Fruit fly (Drosophila melanogaster): ENCODE measurements around the gene CG7016.

CG7016 gene

dm6 chr3R:24845148-24845547 is 17.6 kb upstream of the CG7016 start:
- no peak for TF ChIP-seq psq (optimal IDR thresholded peaks at IDR 0.05)

DNA sequence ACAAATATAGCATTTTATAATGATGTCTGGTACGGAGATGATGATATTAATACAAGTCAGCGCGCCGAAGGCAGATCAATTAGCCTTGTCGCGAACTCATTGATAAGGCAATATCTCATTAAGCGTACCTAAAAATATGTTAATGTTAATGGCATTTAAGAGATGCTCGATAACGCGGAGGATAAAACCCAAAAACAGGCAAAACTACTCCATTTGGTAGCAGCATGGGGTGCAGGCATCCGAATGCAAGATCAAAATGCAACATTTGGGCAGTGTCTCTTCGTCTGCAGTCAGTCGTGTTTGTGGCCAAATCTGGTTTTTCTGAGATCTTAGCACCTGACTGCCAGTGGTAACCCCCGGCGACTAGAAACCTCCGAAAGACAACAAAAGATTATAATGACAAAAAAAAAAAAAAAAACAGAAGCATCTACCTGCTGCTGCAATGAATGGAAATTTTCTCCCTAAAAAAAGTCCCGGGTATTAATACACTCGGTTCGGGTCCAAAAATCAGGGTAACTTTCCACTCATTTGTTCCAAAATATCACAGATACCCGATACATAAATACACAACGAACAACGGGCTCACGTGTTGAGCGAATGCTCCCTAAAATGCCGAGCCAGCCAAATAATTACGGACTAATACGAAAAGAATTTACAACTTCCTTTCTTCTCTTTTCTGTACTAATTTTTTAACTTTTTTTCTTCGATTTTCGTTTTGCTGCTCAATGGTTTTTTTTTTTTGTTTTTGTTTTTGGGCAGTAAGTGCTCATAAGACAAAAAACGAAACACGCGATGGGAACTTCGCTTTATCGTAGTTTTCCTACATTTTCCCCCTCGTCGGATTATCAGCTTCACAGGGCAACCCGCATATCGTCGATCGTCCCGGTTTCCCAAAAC is 16.5 kb upstream of the CG7016 start:
- TF ChIP-seq insv (optimal IDR thresholded peaks at IDR 0.05) = no peak
- TF ChIP-seq Myc (optimal IDR thresholded peaks at IDR 0.05) = no peak

- TF ChIP-seq Sin3A (optimal IDR thresholded peaks at IDR 0.05) (no peak), insv (optimal IDR thresholded peaks at IDR 0.05) (no peak), psq (optimal IDR thresholded peaks at IDR 0.05) (no peak), ttk (optimal IDR thresholded peaks at IDR 0.05) (no peak)
Measured at dm6 chr3R:24850420-24850819, 12.3 kb upstream of the CG7016 start, which contains the start of gene CG7006. TSS of gene CG7006 (plus strand) at chr3R:24850627.

dm6 chr3R:24851429-24851828 is 11.3 kb upstream of the CG7016 start, which contains the start of gene Nct:
TSS of gene Nct (plus strand) at chr3R:24851601.
- no peak for TF ChIP-seq insv (optimal IDR thresholded peaks at IDR 0.05)
- no peak for TF ChIP-seq Myc (optimal IDR thresholded peaks at IDR 0.05)
- TF ChIP-seq ttk (optimal IDR thresholded peaks at IDR 0.05) = no peak
- TF ChIP-seq psq (optimal IDR thresholded peaks at IDR 0.05) = no peak
- TF ChIP-seq h (optimal IDR thresholded peaks at IDR 0.05) = no peak
- TF ChIP-seq Sin3A (optimal IDR thresholded peaks at IDR 0.05) = no peak

dm6 chr3R:24856143-24856542 is 6.6 kb upstream of the CG7016 start, which contains the start of gene HDAC11:
TSS of gene HDAC11 (minus strand) at chr3R:24856243.
- TF ChIP-seq ttk (optimal IDR thresholded peaks at IDR 0.05) (no peak), psq (optimal IDR thresholded peaks at IDR 0.05) (no peak), insv (optimal IDR thresholded peaks at IDR 0.05) (no peak), Sin3A (optimal IDR thresholded peaks at IDR 0.05) (no peak), Myc (optimal IDR thresholded peaks at IDR 0.05) (no peak), h (optimal IDR thresholded peaks at IDR 0.05) (no peak)

DNA sequence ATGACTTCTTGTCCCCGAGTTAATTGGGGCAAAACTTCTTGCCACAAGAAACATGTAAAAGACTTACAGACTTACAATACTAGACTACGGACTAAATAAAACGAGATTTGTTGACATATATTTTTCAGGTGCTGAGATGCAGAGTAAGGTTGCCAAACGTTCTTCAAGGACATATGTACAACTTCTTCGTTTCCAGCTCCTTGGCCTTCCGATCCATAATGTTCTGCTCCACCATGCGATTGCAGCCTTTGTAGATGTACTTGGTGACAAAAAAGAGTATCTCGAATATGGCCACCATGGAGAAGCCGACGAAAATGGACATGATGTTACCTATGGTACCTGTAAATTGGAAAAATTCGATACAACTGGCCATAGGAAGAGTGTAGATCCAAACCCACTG is 5.3 kb upstream of the CG7016 start, which contains the start of gene CAH4:
CAH4 (minus strand) TSS at position 101 of the 400 bp plus-strand sequence.
- TF ChIP-seq Sin3A (optimal IDR thresholded peaks at IDR 0.05) (no peak), ttk (optimal IDR thresholded peaks at IDR 0.05) (no peak), h (optimal IDR thresholded peaks at IDR 0.05) (no peak), Myc (optimal IDR thresholded peaks at IDR 0.05) (no peak), psq (optimal IDR thresholded peaks at IDR 0.05) (no peak), insv (optimal IDR thresholded peaks at IDR 0.05) (no peak)

dm6 chr3R:24859701-24860100 is 3.0 kb upstream of the CG7016 start, which contains the start of gene ppk22:
TSS of gene ppk22 (minus strand) at chr3R:24859801.
- TF ChIP-seq ttk (optimal IDR thresholded peaks at IDR 0.05) = no peak
- TF ChIP-seq h (optimal IDR thresholded peaks at IDR 0.05) = no peak
- no peak for TF ChIP-seq Myc (optimal IDR thresholded peaks at IDR 0.05)
- no peak for TF ChIP-seq insv (optimal IDR thresholded peaks at IDR 0.05)
- no peak for TF ChIP-seq Sin3A (optimal IDR thresholded peaks at IDR 0.05)
- TF ChIP-seq psq (optimal IDR thresholded peaks at IDR 0.05) = no peak

DNA sequence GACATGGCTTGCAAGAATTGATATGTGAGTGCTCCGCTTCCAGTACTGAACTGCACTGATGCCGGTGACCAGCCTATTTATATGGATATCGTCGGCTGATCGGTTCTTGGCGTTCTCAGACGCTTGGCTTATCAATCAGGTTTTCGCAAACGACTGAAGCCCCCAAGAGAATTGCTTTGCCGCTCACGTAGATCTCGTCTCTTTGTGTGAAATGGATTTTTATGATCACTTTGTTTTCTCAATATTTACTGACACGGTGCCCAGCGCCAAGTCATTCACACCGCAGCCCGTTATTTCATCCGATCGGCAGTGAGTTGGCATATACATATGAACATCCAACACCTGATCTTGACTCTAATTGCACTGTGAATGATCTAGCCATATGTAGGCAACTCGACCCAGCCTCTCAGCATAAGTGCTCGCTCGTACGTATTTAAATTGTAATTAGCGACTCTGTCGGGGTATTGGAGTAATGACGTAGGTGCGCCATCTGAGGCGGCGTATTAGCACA is 2.4 kb upstream of the CG7016 start, which contains the start of gene CG13639:
CG13639 (minus strand) TSS at position 51 of the 511 bp plus-strand sequence.
- no peak for TF ChIP-seq Sin3A (optimal IDR thresholded peaks at IDR 0.05)
- no peak for TF ChIP-seq h (optimal IDR thresholded peaks at IDR 0.05)
- no peak for TF ChIP-seq ttk (optimal IDR thresholded peaks at IDR 0.05)
- no peak for TF ChIP-seq psq (optimal IDR thresholded peaks at IDR 0.05)
- TF ChIP-seq insv (optimal IDR thresholded peaks at IDR 0.05) = no peak
- no peak for TF ChIP-seq Myc (optimal IDR thresholded peaks at IDR 0.05)

DNA sequence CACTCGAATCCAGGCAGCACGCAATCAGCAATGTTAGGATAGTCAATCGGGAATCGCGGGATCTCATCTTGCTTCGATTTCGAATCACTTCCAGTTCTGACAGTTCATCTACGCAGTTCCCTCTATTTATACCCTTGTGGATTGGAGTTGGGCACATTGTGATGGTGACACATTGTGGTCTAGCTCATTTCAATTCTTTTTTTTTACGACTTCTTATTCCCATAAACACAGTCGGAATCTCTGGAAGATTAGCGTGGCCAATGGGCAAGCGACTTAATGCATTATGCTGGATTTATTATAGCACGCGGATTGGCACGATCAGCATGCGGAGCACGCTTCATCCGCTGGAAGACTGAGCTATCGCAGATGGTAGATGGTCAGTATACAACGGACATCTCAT is 666 bp upstream of the CG7016 start, which contains the start of gene CG13640:
CG13640 (minus strand) TSS at position 101 of the 400 bp plus-strand sequence.
- TF ChIP-seq h (optimal IDR thresholded peaks at IDR 0.05) (no peak), insv (optimal IDR thresholded peaks at IDR 0.05) (no peak), ttk (optimal IDR thresholded peaks at IDR 0.05) (no peak), Myc (optimal IDR thresholded peaks at IDR 0.05) (no peak), Sin3A (optimal IDR thresholded peaks at IDR 0.05) (no peak), psq (optimal IDR thresholded peaks at IDR 0.05) (no peak)

DNA sequence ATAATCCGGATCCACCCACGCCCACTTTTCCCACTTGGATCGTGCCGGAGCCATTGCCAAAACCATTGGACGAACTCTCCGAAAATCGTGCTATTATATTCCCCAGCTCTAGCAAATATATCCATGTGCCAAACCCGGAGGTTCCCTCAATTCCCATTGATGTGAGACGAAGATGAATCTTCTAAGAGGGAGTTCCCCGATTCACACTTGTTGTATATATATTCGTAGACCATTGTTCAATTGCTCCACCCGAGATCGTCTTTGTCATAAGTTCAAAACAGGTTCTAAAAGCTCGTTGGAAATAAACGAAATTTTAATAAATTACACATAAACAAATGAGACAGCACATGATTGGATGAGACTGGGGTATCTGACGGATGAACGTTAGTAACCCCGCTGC is 1.2 kb downstream of the CG7016 start:
- TF ChIP-seq insv (optimal IDR thresholded peaks at IDR 0.05) = no peak
- TF ChIP-seq psq (optimal IDR thresholded peaks at IDR 0.05) = no peak
- no peak for TF ChIP-seq ttk (optimal IDR thresholded peaks at IDR 0.05)
- TF ChIP-seq h (optimal IDR thresholded peaks at IDR 0.05) = no peak
- no peak for TF ChIP-seq Sin3A (optimal IDR thresholded peaks at IDR 0.05)
- no peak for TF ChIP-seq Myc (optimal IDR thresholded peaks at IDR 0.05)

DNA sequence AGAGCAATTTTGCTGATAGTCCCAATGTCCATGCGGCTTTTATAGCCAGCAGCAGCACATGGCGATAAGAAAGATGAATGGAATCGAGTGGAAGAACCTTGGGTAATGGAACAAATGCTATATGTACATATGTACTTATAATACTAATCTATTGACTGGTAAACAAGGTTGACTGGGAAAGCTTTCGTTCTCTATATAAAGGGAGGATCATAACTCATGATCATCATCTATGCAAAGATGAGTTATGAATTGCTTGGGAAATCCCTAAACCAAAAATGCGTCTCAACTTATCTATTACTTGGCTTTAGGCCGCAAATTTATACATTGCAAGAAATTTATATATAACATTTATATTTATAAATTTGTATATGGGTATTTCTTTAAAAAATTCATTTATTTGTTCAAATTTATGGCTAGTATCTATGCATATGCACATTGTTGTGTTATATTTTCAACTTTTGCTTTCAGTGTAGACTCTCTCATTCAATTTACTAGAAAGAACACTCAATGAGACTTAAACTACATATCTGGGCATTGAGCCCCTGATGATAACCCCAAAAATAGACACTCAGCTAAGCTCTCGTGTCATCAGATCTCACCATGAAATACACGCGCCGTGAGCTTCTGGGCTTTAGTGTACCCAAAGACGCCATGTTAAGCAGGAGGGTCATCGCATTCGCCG is 2.1 kb downstream of the CG7016 start, which contains the start of the genes Srg1 and Elal:
Srg1 (minus strand) TSS at position 14 of the 682 bp plus-strand sequence.
Elal (plus strand) TSS at position 632 of the 682 bp plus-strand sequence.
- no peak for TF ChIP-seq Sin3A (optimal IDR thresholded peaks at IDR 0.05)
- TF ChIP-seq psq (optimal IDR thresholded peaks at IDR 0.05) = no peak
- TF ChIP-seq ttk (optimal IDR thresholded peaks at IDR 0.05) = no peak
- TF ChIP-seq h (optimal IDR thresholded peaks at IDR 0.05) = no peak
- TF ChIP-seq Myc (optimal IDR thresholded peaks at IDR 0.05) = no peak
- no peak for TF ChIP-seq insv (optimal IDR thresholded peaks at IDR 0.05)

DNA sequence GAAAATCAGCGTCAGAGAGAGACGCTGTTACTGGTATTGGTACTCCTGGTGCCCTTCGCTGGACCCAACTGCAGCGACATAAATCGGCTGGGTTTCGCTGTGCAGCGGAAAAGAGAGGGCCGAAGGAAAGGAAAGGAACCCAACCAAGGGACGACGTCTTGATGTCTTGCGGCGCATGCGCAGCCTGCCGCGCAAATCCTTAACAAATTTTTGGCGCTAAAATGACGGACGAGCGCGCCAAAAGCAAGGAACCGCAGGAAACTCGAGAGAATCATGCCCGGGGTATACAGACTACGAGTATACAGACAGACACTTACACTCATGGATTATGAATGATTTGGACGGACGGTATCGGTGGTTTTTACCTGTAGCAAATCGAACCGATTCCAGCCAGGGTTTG is 4.2 kb downstream of the CG7016 start:
- TF ChIP-seq h (optimal IDR thresholded peaks at IDR 0.05) (no peak), Sin3A (optimal IDR thresholded peaks at IDR 0.05) (no peak), ttk (optimal IDR thresholded peaks at IDR 0.05) (no peak)

All from Kc167 (cell line).